Worm (Caenorhabditis elegans) whole organism, L1 larva: Measurements from ENCODE around the gene zig-13.

Experiments
- elt-2 ChIP-seq: sonication (generic microtip); optimal IDR thresholded peaks from 2 replicates; lab custom pipeline; 2016; ENCODE audit warnings: missing genetic modification characterization, mild to moderate bottlenecking, inconsistent platforms, missing compliant biosample characterization, missing genetic modification reagents
- lir-3 ChIP-seq: sonication (generic microtip); optimal IDR thresholded peaks from 2 replicates; lab custom pipeline; 2016; ENCODE audit warnings: mild to moderate bottlenecking, missing genetic modification characterization, moderate library complexity, missing compliant biosample characterization; ENCODE audit not compliant: poor library complexity
- snpc-4 ChIP-seq: fragments of 150-350 bp; optimal IDR thresholded peaks from 2 replicates; lab custom pipeline; 2014; ENCODE audit warnings: missing biosample characterization, missing genetic modification characterization
- zag-1 ChIP-seq: fragments of 150-350 bp; optimal IDR thresholded peaks from 2 replicates; lab custom pipeline; 2014; ENCODE audit warnings: missing biosample characterization, missing genetic modification characterization

ce11 chrIII:147570-148076 is 8.9 kb downstream of the zig-13 start, which contains the start of gene sqst-5:
- TF ChIP-seq lir-3 (no peak), snpc-4 (tag; lab: Kevin White, UChicago) (no peak), elt-2 (tag; lab: Kevin White, UChicago) (peak; percentile 36), zag-1 (no peak)
